Worm (Caenorhabditis elegans) whole organism, mixed stage, embryonic: ENCODE results near the gene nhr-173.

ENCODE experiments used
- M03D4.4 ChIP-seq: sonication (generic microtip); optimal IDR thresholded peaks from 2 replicates; lab custom pipeline; 2017; ENCODE audit warnings: mild to moderate bottlenecking, missing genetic modification characterization, missing compliant biosample characterization
- bed-3 ChIP-seq: fragments of 200-800 bp; sonication (Bioruptor generic); optimal IDR thresholded peaks from 3 replicates; lab custom pipeline; 2018; ENCODE audit warnings: mild to moderate bottlenecking, missing genetic modification characterization, moderate library complexity, missing compliant biosample characterization
- blmp-1 ChIP-seq: fragments of 150-350 bp; optimal IDR thresholded peaks from 2 replicates; lab custom pipeline; 2014; ENCODE audit warnings: missing biosample characterization, missing genetic modification characterization
- ceh-39 ChIP-seq: fragments of 150-350 bp; optimal IDR thresholded peaks from 2 replicates; lab custom pipeline; 2014; ENCODE audit warnings: missing biosample characterization, missing genetic modification characterization
- ceh-43 ChIP-seq: fragments of 200-800 bp; sonication (Bioruptor generic); optimal IDR thresholded peaks from 2 replicates; lab custom pipeline; 2018; ENCODE audit warnings: mild to moderate bottlenecking, missing genetic modification characterization, moderate library complexity, missing compliant biosample characterization
- ceh-83 ChIP-seq: fragments of 200-800 bp; sonication (Bioruptor generic); optimal IDR thresholded peaks from 2 replicates; lab custom pipeline; 2018; ENCODE audit warnings: mild to moderate bottlenecking, missing genetic modification characterization, missing compliant biosample characterization
- ces-1 ChIP-seq: fragments of 150-350 bp; optimal IDR thresholded peaks from 2 replicates; lab custom pipeline; 2014; ENCODE audit warnings: missing biosample characterization, missing genetic modification reagents, missing genetic modification characterization
- cnd-1 ChIP-seq: fragments of 200-800 bp; sonication (Bioruptor generic); optimal IDR thresholded peaks from 2 replicates; lab custom pipeline; 2018; ENCODE audit warnings: mild to moderate bottlenecking, missing genetic modification characterization, missing compliant biosample characterization
- drap-1 ChIP-seq: fragments of 200-800 bp; sonication (Bioruptor generic); optimal IDR thresholded peaks from 3 replicates; lab custom pipeline; 2018; ENCODE audit warnings: mild to moderate bottlenecking, missing genetic modification characterization, missing compliant biosample characterization
- elt-3 ChIP-seq: fragments of 150-350 bp; optimal IDR thresholded peaks from 2 replicates; lab custom pipeline; 2014; ENCODE audit warnings: missing biosample characterization, missing genetic modification characterization
- flh-1 ChIP-seq: fragments of 200-800 bp; sonication (Bioruptor generic); optimal IDR thresholded peaks from 2 replicates; lab custom pipeline; 2018; ENCODE audit warnings: mild to moderate bottlenecking, missing genetic modification characterization, moderate library complexity, missing compliant biosample characterization
- ham-2 ChIP-seq: fragments of 200-800 bp; sonication (Bioruptor generic); optimal IDR thresholded peaks from 2 replicates; lab custom pipeline; 2018; ENCODE audit warnings: mild to moderate bottlenecking, missing genetic modification characterization, missing compliant biosample characterization
- hlh-1 ChIP-seq: fragments of 150-350 bp; optimal IDR thresholded peaks from 2 replicates; lab custom pipeline; 2014; ENCODE audit warnings: missing biosample characterization, missing genetic modification reagents, missing genetic modification characterization
- lin-13 ChIP-seq: fragments of 150-350 bp; optimal IDR thresholded peaks from 2 replicates; lab custom pipeline; 2014; ENCODE audit warnings: missing biosample characterization, missing genetic modification characterization
- lin-32 ChIP-seq: fragments of 200-800 bp; sonication (Bioruptor generic); optimal IDR thresholded peaks from 2 replicates; lab custom pipeline; 2018; ENCODE audit warnings: mild to moderate bottlenecking, missing genetic modification characterization, missing compliant biosample characterization
- lsy-2 ChIP-seq: fragments of 150-350 bp; optimal IDR thresholded peaks from 2 replicates; lab custom pipeline; 2014; ENCODE audit warnings: missing biosample characterization, missing genetic modification characterization
- mls-2 ChIP-seq: sonication (generic microtip); optimal IDR thresholded peaks from 2 replicates; lab custom pipeline; 2016; ENCODE audit warnings: mild to moderate bottlenecking, missing genetic modification characterization, moderate library complexity, missing compliant biosample characterization
- nhr-12 ChIP-seq: fragments of 150-350 bp; optimal IDR thresholded peaks from 2 replicates; lab custom pipeline; 2014; ENCODE audit warnings: missing biosample characterization, missing genetic modification characterization
- nhr-2 ChIP-seq: fragments of 150-350 bp; optimal IDR thresholded peaks from 2 replicates; lab custom pipeline; 2014; ENCODE audit warnings: missing biosample characterization, missing genetic modification characterization
- nhr-237 ChIP-seq: fragments of 150-350 bp; optimal IDR thresholded peaks from 2 replicates; lab custom pipeline; 2014; ENCODE audit warnings: missing biosample characterization, missing genetic modification characterization
- nhr-28 ChIP-seq: fragments of 150-350 bp; optimal IDR thresholded peaks from 2 replicates; lab custom pipeline; 2014; ENCODE audit warnings: missing biosample characterization, missing genetic modification characterization
- nhr-76 ChIP-seq: sonication (generic microtip); optimal IDR thresholded peaks from 2 replicates; lab custom pipeline; 2017; ENCODE audit warnings: missing biosample characterization, missing genetic modification characterization
- sem-2 ChIP-seq: fragments of 200-800 bp; sonication (Bioruptor generic); optimal IDR thresholded peaks from 2 replicates; lab custom pipeline; 2018; ENCODE audit warnings: mild to moderate bottlenecking, missing genetic modification characterization, missing compliant biosample characterization
- snpc-4 ChIP-seq: fragments of 150-350 bp; optimal IDR thresholded peaks from 2 replicates; lab custom pipeline; 2014; ENCODE audit warnings: missing biosample characterization, missing genetic modification characterization
- tbx-8 ChIP-seq: fragments of 200-800 bp; sonication (Bioruptor generic); optimal IDR thresholded peaks from 2 replicates; lab custom pipeline; 2018; ENCODE audit warnings: mild to moderate bottlenecking, missing genetic modification characterization, moderate library complexity, missing compliant biosample characterization
- unc-39 ChIP-seq: fragments of 150-350 bp; optimal IDR thresholded peaks from 2 replicates; lab custom pipeline; 2014; ENCODE audit warnings: missing biosample characterization, missing genetic modification characterization
- unc-62 ChIP-seq: fragments of 150-350 bp; optimal IDR thresholded peaks from 2 replicates; lab custom pipeline; 2014; ENCODE audit warnings: missing biosample characterization, missing genetic modification reagents, missing genetic modification characterization
- zip-8 ChIP-seq: fragments of 150-350 bp; optimal IDR thresholded peaks from 2 replicates; lab custom pipeline; 2014; ENCODE audit warnings: missing biosample characterization, missing genetic modification characterization
- ztf-11 ChIP-seq: fragments of 150-350 bp; optimal IDR thresholded peaks from 2 replicates; lab custom pipeline; 2014; ENCODE audit warnings: missing biosample characterization, missing genetic modification characterization

Gene nhr-173

ce11 chrX:6688953-6689562 is 33.7 kb downstream of the nhr-173 start:
- TF ChIP-seq snpc-4 (no peak), bed-3 (GFP tag; lab: Kevin White, UChicago) (no peak), ceh-39 (tag; lab: Kevin White, UChicago) (no peak), blmp-1 (tag; lab: Kevin White, UChicago) (no peak), zip-8 (tag; lab: Kevin White, UChicago) (peak; percentile 56), ham-2 (GFP tag; lab: Kevin White, UChicago) (no peak), mls-2 (peak; percentile 34), cnd-1 (tag; lab: Kevin White, UChicago) (no peak), nhr-237 (no peak), unc-39 (tag; lab: Kevin White, UChicago) (no peak), hlh-1 (tag; lab: Kevin White, UChicago) (no peak), nhr-12 (no peak), lin-32 (peak; percentile 17)
- TF ChIP-seq, all 35 proteins: peak for 3

- TF ChIP-seq drap-1 (GFP tag; lab: Kevin White, UChicago) (no peak), lin-32 (no peak), cnd-1 (tag; lab: Kevin White, UChicago) (no peak), lsy-2 (tag; lab: Kevin White, UChicago) (no peak)
These were observed 34.7 kb downstream of the nhr-173 start, which contains the start of gene F38B6.6 for ce11 chrX:6689985-6690384. Gene F38B6.6 (minus strand): TSS chrX:6690085.

ce11 chrX:6691653-6692052 is 36.3 kb downstream of the nhr-173 start:
- TF ChIP-seq unc-62 (GFP tag; lab: Kevin White, UChicago) (no peak), ces-1 (GFP tag; lab: Kevin White, UChicago) (peak; percentile 93), flh-1 (GFP tag; lab: Kevin White, UChicago) (no peak)

ce11 chrX:6692896-6693295 is 37.6 kb downstream of the nhr-173 start:
- TF ChIP-seq ces-1 (GFP tag; lab: Kevin White, UChicago) (peak; percentile 58), mls-2 (no peak)

- TF ChIP-seq hlh-1 (tag; lab: Kevin White, UChicago) (no peak), nhr-76 (tag; lab: Kevin White, UChicago) (no peak), ceh-39 (tag; lab: Kevin White, UChicago) (no peak), lin-13 (no peak), M03D4.4 (no peak), lsy-2 (tag; lab: Kevin White, UChicago) (no peak), nhr-28 (tag; lab: Kevin White, UChicago) (no peak), nhr-2 (tag; lab: Kevin White, UChicago) (no peak), sem-2 (GFP tag; lab: Kevin White, UChicago) (no peak), nhr-12 (no peak), unc-39 (tag; lab: Kevin White, UChicago) (no peak), bed-3 (GFP tag; lab: Kevin White, UChicago) (no peak), ceh-43 (no peak), mls-2 (no peak), ceh-83 (GFP tag; lab: Kevin White, UChicago) (no peak), unc-62 (GFP tag; lab: Kevin White, UChicago) (no peak), snpc-4 (no peak)
These were observed 38.0 kb downstream of the nhr-173 start, which contains the start of gene F38B6.3 for ce11 chrX:6693331-6693730. Gene F38B6.3 (plus strand): TSS chrX:6693631.

ce11 chrX:6698267-6698666 is 42.9 kb downstream of the nhr-173 start, which contains the start of the genes F38B6.7 and F38B6.2:
Gene F38B6.7 (minus strand): TSS chrX:6698367.
Gene F38B6.2 (plus strand): TSS chrX:6698533.
- TF ChIP-seq elt-3 (tag; lab: Kevin White, UChicago), result no peak
- TF ChIP-seq snpc-4, result no peak
- TF ChIP-seq ceh-83 (GFP tag; lab: Kevin White, UChicago), result no peak
- no peak for TF ChIP-seq nhr-28 (tag; lab: Kevin White, UChicago)
- TF ChIP-seq ztf-11 (tag; lab: Kevin White, UChicago), result no peak
- no peak for TF ChIP-seq lsy-2 (tag; lab: Kevin White, UChicago)
- no peak for TF ChIP-seq drap-1 (GFP tag; lab: Kevin White, UChicago)
- no peak for TF ChIP-seq zip-8 (tag; lab: Kevin White, UChicago)
- TF ChIP-seq nhr-76 (tag; lab: Kevin White, UChicago), result no peak
- TF ChIP-seq nhr-12, result no peak
- TF ChIP-seq hlh-1 (tag; lab: Kevin White, UChicago), result no peak
- TF ChIP-seq tbx-8, result no peak
- no peak for TF ChIP-seq lin-32
